Worm (Caenorhabditis elegans): Measurements from ENCODE around the gene C49F8.3.

C49F8.3 gene

DNA sequence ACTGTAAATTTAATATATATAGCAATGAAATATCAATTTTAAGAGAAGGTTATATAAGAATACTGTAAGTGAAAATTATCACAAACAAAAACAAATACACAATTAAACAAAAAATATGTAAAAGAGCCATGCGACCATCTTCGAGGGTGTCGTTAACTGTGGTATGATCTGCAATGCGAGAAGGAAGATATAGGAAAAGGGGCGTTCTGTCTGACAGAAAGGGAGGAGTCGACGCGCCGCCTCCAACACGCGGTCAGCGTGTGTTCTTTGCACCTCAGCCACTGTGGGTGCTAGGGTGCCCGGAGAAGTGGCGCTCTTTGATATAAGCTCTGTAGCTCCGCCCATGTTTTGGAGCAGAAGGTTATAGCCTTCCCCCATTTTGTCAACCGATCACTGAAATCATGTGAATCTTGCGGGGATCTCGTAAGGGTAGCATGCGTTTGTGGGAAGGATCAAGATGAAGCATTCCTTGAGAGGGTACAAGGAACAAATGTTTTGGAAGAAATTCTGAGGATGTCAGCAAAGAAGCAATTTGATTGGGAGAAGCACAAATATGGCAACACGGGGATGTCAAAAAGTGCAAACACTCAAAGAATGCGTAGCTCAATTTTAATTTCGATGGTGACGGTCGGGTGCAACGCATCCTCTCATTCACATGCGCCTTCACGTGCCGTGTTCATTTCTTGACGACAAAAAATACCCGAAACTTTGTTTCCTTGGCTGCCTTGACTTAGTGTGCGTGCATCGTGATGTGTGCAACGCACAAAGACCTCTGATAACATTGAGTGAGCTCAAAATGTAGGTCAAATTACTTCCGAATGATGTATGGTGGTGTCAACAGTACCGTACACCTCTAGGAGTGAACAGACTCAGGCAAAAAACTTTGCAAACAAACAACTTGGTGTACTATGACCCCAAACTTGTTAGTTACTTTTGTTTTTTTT lies 36.3 kb downstream of the C49F8.3 start, which contains the start of gene mxl-3:
Gene mxl-3, minus strand, starts transcription at position 1 of the 944 bp plus-strand sequence.
- TF ChIP-seq ceh-36 (tag; optimal IDR thresholded peaks at IDR 0.05), result no peak
- no peak for TF ChIP-seq tbx-11 (GFP tag; IDR thresholded peaks at IDR 0.05)
- no peak for TF ChIP-seq tbx-37 (GFP tag; conservative IDR thresholded peaks at IDR 0.05)
- no peak for TF ChIP-seq hnd-1 (tag; optimal IDR thresholded peaks at IDR 0.05)
- no peak for TF ChIP-seq hmbx-1 (tag; optimal IDR thresholded peaks at IDR 0.05)
- TF ChIP-seq flt-1 (GFP tag; IDR thresholded peaks at IDR 0.05), result no peak
- no peak for TF ChIP-seq ceh-13 (GFP tag; optimal IDR thresholded peaks at IDR 0.05)
- TF ChIP-seq aly-1 (tag; optimal IDR thresholded peaks at IDR 0.05), result no peak
- no peak for TF ChIP-seq F13C5.2 (tag; optimal IDR thresholded peaks at IDR 0.05)
- TF ChIP-seq hmg-4 (GFP tag; optimal IDR thresholded peaks at IDR 0.05), result no peak
- TF ChIP-seq pes-1 (GFP tag; IDR thresholded peaks at IDR 0.05), result no peak
- TF ChIP-seq tra-4 (tag; optimal IDR thresholded peaks at IDR 0.05), result no peak
- TF ChIP-seq sea-1 (GFP tag; conservative IDR thresholded peaks at IDR 0.05), result no peak
- no peak for TF ChIP-seq ama-1 (optimal IDR thresholded peaks at IDR 0.05)
- no peak for TF ChIP-seq ets-7 (tag; optimal IDR thresholded peaks at IDR 0.05)
- TF ChIP-seq B0310.2 (tag; optimal IDR thresholded peaks at IDR 0.05), result no peak
- TF ChIP-seq scrt-1 (GFP tag; IDR thresholded peaks at IDR 0.05), result no peak

ce11 chrX:13350123-13350798 lies 37.1 kb downstream of the C49F8.3 start:
- TF ChIP-seq tra-4 (tag; optimal IDR thresholded peaks at IDR 0.05), result no peak
- no peak for TF ChIP-seq flt-1 (GFP tag; IDR thresholded peaks at IDR 0.05)
- no peak for TF ChIP-seq hnd-1 (tag; optimal IDR thresholded peaks at IDR 0.05)
- TF ChIP-seq tbx-11 (GFP tag; IDR thresholded peaks at IDR 0.05), result no peak

- TF ChIP-seq ama-1 (optimal IDR thresholded peaks at IDR 0.05) (no peak), ceh-36 (tag; optimal IDR thresholded peaks at IDR 0.05) (no peak), hmbx-1 (tag; optimal IDR thresholded peaks at IDR 0.05) (no peak), ceh-13 (GFP tag; optimal IDR thresholded peaks at IDR 0.05) (no peak), tra-4 (tag; optimal IDR thresholded peaks at IDR 0.05) (no peak), B0310.2 (tag; optimal IDR thresholded peaks at IDR 0.05) (no peak), F13C5.2 (tag; optimal IDR thresholded peaks at IDR 0.05) (no peak), tbx-37 (GFP tag; conservative IDR thresholded peaks at IDR 0.05) (no peak), flt-1 (GFP tag; IDR thresholded peaks at IDR 0.05) (no peak)
These were observed 37.9 kb downstream of the C49F8.3 start for ce11 chrX:13349230-13350122.

- TF ChIP-seq hnd-1 (tag; optimal IDR thresholded peaks at IDR 0.05), result no peak
- TF ChIP-seq hmbx-1 (tag; optimal IDR thresholded peaks at IDR 0.05), result no peak
- TF ChIP-seq ets-7 (tag; optimal IDR thresholded peaks at IDR 0.05), result no peak
- no peak for TF ChIP-seq ceh-13 (GFP tag; optimal IDR thresholded peaks at IDR 0.05)
- TF ChIP-seq F13C5.2 (tag; optimal IDR thresholded peaks at IDR 0.05), result no peak
- TF ChIP-seq B0310.2 (tag; optimal IDR thresholded peaks at IDR 0.05), result no peak
- no peak for TF ChIP-seq ama-1 (optimal IDR thresholded peaks at IDR 0.05)
- TF ChIP-seq sea-1 (GFP tag; conservative IDR thresholded peaks at IDR 0.05), result no peak
- TF ChIP-seq flt-1 (GFP tag; IDR thresholded peaks at IDR 0.05), result no peak
- TF ChIP-seq tbx-11 (GFP tag; IDR thresholded peaks at IDR 0.05), result no peak
These were observed 38.9 kb downstream of the C49F8.3 start for ce11 chrX:13348417-13348816.

- TF ChIP-seq pes-1 (GFP tag; IDR thresholded peaks at IDR 0.05), result no peak
- TF ChIP-seq ceh-36 (tag; optimal IDR thresholded peaks at IDR 0.05), result no peak
- TF ChIP-seq tra-4 (tag; optimal IDR thresholded peaks at IDR 0.05), result no peak
- TF ChIP-seq ets-7 (tag; optimal IDR thresholded peaks at IDR 0.05), result no peak
- no peak for TF ChIP-seq F13C5.2 (tag; optimal IDR thresholded peaks at IDR 0.05)
- TF ChIP-seq flt-1 (GFP tag; IDR thresholded peaks at IDR 0.05), result no peak
- TF ChIP-seq B0310.2 (tag; optimal IDR thresholded peaks at IDR 0.05), result no peak
- TF ChIP-seq ama-1 (optimal IDR thresholded peaks at IDR 0.05), result no peak
- TF ChIP-seq hmg-4 (GFP tag; optimal IDR thresholded peaks at IDR 0.05), result no peak
- TF ChIP-seq ceh-13 (GFP tag; optimal IDR thresholded peaks at IDR 0.05), result no peak
- no peak for TF ChIP-seq scrt-1 (GFP tag; IDR thresholded peaks at IDR 0.05)
- no peak for TF ChIP-seq hnd-1 (tag; optimal IDR thresholded peaks at IDR 0.05)
- TF ChIP-seq sea-1 (GFP tag; conservative IDR thresholded peaks at IDR 0.05), result no peak
- TF ChIP-seq aly-1 (tag; optimal IDR thresholded peaks at IDR 0.05), result no peak
- no peak for TF ChIP-seq tbx-11 (GFP tag; IDR thresholded peaks at IDR 0.05)
- TF ChIP-seq tbx-37 (GFP tag; conservative IDR thresholded peaks at IDR 0.05), result no peak
- no peak for TF ChIP-seq hmbx-1 (tag; optimal IDR thresholded peaks at IDR 0.05)
These were observed 40.1 kb downstream of the C49F8.3 start for ce11 chrX:13347251-13347650.

- TF ChIP-seq scrt-1 (GFP tag; IDR thresholded peaks at IDR 0.05) (no peak), tbx-11 (GFP tag; IDR thresholded peaks at IDR 0.05) (no peak), ama-1 (optimal IDR thresholded peaks at IDR 0.05) (no peak), ets-7 (tag; optimal IDR thresholded peaks at IDR 0.05) (no peak), B0310.2 (tag; optimal IDR thresholded peaks at IDR 0.05) (no peak), hmbx-1 (tag; optimal IDR thresholded peaks at IDR 0.05) (no peak), tbx-37 (GFP tag; conservative IDR thresholded peaks at IDR 0.05) (no peak), aly-1 (tag; optimal IDR thresholded peaks at IDR 0.05) (no peak), sea-1 (GFP tag; conservative IDR thresholded peaks at IDR 0.05) (no peak), ceh-36 (tag; optimal IDR thresholded peaks at IDR 0.05) (no peak), ceh-13 (GFP tag; optimal IDR thresholded peaks at IDR 0.05) (no peak), hmg-4 (GFP tag; optimal IDR thresholded peaks at IDR 0.05) (no peak), pes-1 (GFP tag; IDR thresholded peaks at IDR 0.05) (no peak), flt-1 (GFP tag; IDR thresholded peaks at IDR 0.05) (no peak), F13C5.2 (tag; optimal IDR thresholded peaks at IDR 0.05) (no peak)
These were observed 45.5 kb downstream of the C49F8.3 start for ce11 chrX:13341853-13342252.

Data from whole organism, early embryonic.